Fruit fly (Drosophila melanogaster): ENCODE data around the gene CG9109.

The CG9109 gene

dm6 chr2L:6019352-6020131 is 14.7 kb downstream of the CG9109 start, which contains the start of gene H2.0 (continued):
- TF ChIP-seq ATbp (GFP tag; optimal IDR thresholded peaks at IDR 0.05) (peak; percentile 21), wdn (GFP tag; IDR thresholded peaks at IDR 0.05) (no peak), CG2678 (tag; optimal IDR thresholded peaks at IDR 0.05) (peak; percentile 52), CG15601 (tag; optimal IDR thresholded peaks at IDR 0.05) (peak; percentile 36), CG13424 (tag; optimal IDR thresholded peaks at IDR 0.05) (peak; percentile 23), CG2202 (tag; optimal IDR thresholded peaks at IDR 0.05) (peak; percentile 8), zen (tag; optimal IDR thresholded peaks at IDR 0.05) (peak; percentile 20), Xbp1 (GFP tag; optimal IDR thresholded peaks at IDR 0.05) (peak; percentile 22), twi (tag; optimal IDR thresholded peaks at IDR 0.05) (peak; percentile 94), Side (GFP tag; optimal IDR thresholded peaks at IDR 0.05) (no peak), CG17829 (tag; optimal IDR thresholded peaks at IDR 0.05) (peak; percentile 52), zf30C (GFP tag; optimal IDR thresholded peaks at IDR 0.05) (no peak), gcm (GFP tag; optimal IDR thresholded peaks at IDR 0.05) (peak; percentile 37), chn (GFP tag; optimal IDR thresholded peaks at IDR 0.05) (peak; percentile 30), unpg (GFP tag; optimal IDR thresholded peaks at IDR 0.05) (peak; percentile 18), Nf-YB (GFP tag; optimal IDR thresholded peaks at IDR 0.05) (peak; percentile 97), CG15696 (tag; optimal IDR thresholded peaks at IDR 0.05) (peak; percentile 69), stwl (tag; optimal IDR thresholded peaks at IDR 0.05) (no peak), CG1233 (GFP tag; optimal IDR thresholded peaks at IDR 0.05) (peak; percentile 30), HHEX (GFP tag; optimal IDR thresholded peaks at IDR 0.05) (no peak), CG17612 (GFP tag; IDR thresholded peaks at IDR 0.05) (no peak), zfh1 (GFP tag; IDR thresholded peaks at IDR 0.05) (0 out of 3 replicates have a peak, but pooled peaks have one; percentile 23), Atf-2 (GFP tag; optimal IDR thresholded peaks at IDR 0.05) (peak; percentile 25), pnt (GFP tag; optimal IDR thresholded peaks at IDR 0.05) (peak; percentile 6), CG1024 (GFP tag; IDR thresholded peaks at IDR 0.05) (0 out of 2 replicates have a peak, but pooled peaks have one; percentile 17), ftz-f1 (GFP tag; optimal IDR thresholded peaks at IDR 0.05) (no peak), abd-A (tag; optimal IDR thresholded peaks at IDR 0.05) (peak; percentile 52), dm (GFP tag; optimal IDR thresholded peaks at IDR 0.05) (peak; percentile 5), CG30403 (GFP tag; optimal IDR thresholded peaks at IDR 0.05) (peak; percentile 42), ewg (GFP tag; optimal IDR thresholded peaks at IDR 0.05) (peak; percentile 14), fd96Cb (tag; optimal IDR thresholded peaks at IDR 0.05) (peak; percentile 38), CG12769 (tag; optimal IDR thresholded peaks at IDR 0.05) (peak; percentile 34), disco-r (GFP tag; optimal IDR thresholded peaks at IDR 0.05) (peak; percentile 4), CG11695 (GFP tag; IDR thresholded peaks at IDR 0.05) (0 out of 3 replicates have a peak, but pooled peaks have one; percentile 28), phol (tag; optimal IDR thresholded peaks at IDR 0.05) (peak; percentile 52), repo (GFP tag; optimal IDR thresholded peaks at IDR 0.05) (no peak), CG13775 (GFP tag; optimal IDR thresholded peaks at IDR 0.05) (peak; percentile 25), Nf-YA (GFP tag; IDR thresholded peaks at IDR 0.05) (peak; percentile 59; the same call in 1 of the 2 replicates), D19A (tag; optimal IDR thresholded peaks at IDR 0.05) (peak; percentile 35), tin (GFP tag; optimal IDR thresholded peaks at IDR 0.05) (peak; percentile 10), CG7556 (GFP tag; optimal IDR thresholded peaks at IDR 0.05) (peak; percentile 34), CG12659 (GFP tag; optimal IDR thresholded peaks at IDR 0.05) (no peak), kni (GFP tag; optimal IDR thresholded peaks at IDR 0.05) (peak; percentile 74), crol (GFP tag; IDR thresholded peaks at IDR 0.05) (no peak), CG13287 (GFP tag; IDR thresholded peaks at IDR 0.05; ENCODE audit: partially characterized antibody) (0 out of 2 replicates have a peak, but pooled peaks have one; percentile 8), Sin3A (optimal IDR thresholded peaks at IDR 0.05) (no peak), CG4424 (GFP tag; optimal IDR thresholded peaks at IDR 0.05) (peak; percentile 46), CG10979 (tag; optimal IDR thresholded peaks at IDR 0.05) (peak; percentile 60), fru (optimal IDR thresholded peaks at IDR 0.05) (no peak)
